Fruit fly (Drosophila melanogaster): ENCODE results near the gene cal1.
A peak's percentile ranks its signal among the peaks of the same experiment; 100 is the strongest.

cal1 gene

dm6 chr3R:17081359-17081935, 6.6 kb upstream of the cal1 start:
- TF ChIP-seq CTCF (optimal IDR thresholded peaks at IDR 0.05) (no peak), CG8478 (optimal IDR thresholded peaks at IDR 0.05) (no peak)

- no peak for TF ChIP-seq CG8478 (optimal IDR thresholded peaks at IDR 0.05)
- no peak for TF ChIP-seq CTCF (optimal IDR thresholded peaks at IDR 0.05)
Measured at dm6 chr3R:17082471-17082870, 5.6 kb upstream of the cal1 start.

DNA sequence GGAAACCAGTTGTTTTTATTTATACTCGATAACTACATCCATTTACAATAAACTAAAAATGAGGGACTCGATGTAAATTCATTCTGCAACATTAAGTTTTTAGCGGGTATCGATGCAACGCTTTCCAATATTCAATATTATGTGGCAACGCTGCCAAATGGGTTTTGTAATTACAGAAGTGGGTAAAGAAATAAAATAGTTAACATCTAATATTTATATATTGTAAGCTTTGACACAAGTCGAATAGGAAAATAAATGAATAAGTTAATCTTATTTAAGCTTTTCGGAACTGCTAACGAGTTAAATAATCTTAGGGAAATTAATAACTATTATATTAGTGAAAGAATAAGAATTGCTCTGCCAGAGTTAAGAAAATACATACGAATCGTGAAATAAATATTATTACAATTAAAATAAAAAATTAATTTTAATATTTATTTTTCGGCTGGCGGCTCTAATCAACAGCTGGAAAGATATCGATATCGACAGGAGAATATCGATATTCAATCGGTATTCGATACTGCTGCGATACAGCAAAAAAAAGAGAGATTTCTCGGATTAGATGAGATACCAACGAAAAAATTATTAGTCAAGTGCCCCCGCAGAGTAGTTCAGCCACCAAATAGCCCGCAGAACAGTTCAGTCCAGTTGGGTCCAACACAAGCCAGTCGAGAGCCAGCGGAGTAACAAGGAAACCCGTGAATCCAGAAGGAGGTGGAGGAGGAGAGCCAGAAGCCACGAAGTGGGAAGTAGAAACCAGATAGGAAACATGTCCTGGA, 2.9 kb upstream of the cal1 start, which contains the start of gene GckIII:
GckIII (plus strand) TSS at position 485 of the 779 bp plus-strand sequence.
- TF ChIP-seq CG8478 (optimal IDR thresholded peaks at IDR 0.05) (no peak), CTCF (optimal IDR thresholded peaks at IDR 0.05) (no peak)

- peak; percentile 63 to 86 for TF ChIP-seq CTCF (optimal IDR thresholded peaks at IDR 0.05)
- no peak for TF ChIP-seq CG8478 (optimal IDR thresholded peaks at IDR 0.05)
Measured at dm6 chr3R:17108881-17109280, 20.8 kb downstream of the cal1 start.

DNA sequence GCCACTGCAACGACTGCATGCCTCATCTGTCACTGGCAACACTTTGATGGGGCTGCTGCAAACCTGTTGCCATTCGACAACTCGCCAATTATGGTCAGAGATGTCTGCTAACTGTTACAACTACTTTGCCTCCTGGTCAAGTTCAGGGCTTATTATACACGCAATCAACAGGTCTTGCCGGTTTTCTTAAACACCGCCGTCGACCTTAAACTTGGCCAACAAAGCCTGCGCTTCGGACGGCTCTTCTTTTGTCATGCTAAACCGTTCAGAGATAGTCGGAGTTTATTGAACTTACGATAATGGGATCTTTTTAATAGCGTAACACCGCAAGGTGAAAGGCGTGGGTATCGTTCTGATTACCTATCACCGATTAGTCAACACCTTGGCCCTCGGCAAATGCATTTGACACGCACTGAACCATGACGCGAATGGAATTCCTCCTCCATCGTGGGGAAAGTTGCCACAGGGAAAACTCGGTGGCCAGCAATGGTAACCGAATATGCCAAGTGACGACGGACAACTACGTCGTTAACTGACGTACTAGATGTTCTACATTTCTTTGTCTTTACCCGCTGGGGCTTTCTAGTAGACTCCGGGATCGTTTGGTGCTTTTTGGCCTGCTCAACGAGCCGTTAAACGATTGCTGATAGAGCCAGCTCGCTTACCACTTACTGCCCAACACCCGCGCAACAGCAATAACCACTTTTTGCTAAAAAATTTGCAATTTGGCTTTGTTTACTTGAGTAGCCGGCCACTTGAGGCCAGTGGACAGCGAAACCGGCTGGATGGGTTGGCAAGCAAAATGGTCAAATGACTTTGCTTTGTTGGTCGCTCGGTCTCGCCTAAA, 23.0 kb downstream of the cal1 start:
- TF ChIP-seq CG8478 (optimal IDR thresholded peaks at IDR 0.05) (no peak), CTCF (optimal IDR thresholded peaks at IDR 0.05) (no peak)

DNA sequence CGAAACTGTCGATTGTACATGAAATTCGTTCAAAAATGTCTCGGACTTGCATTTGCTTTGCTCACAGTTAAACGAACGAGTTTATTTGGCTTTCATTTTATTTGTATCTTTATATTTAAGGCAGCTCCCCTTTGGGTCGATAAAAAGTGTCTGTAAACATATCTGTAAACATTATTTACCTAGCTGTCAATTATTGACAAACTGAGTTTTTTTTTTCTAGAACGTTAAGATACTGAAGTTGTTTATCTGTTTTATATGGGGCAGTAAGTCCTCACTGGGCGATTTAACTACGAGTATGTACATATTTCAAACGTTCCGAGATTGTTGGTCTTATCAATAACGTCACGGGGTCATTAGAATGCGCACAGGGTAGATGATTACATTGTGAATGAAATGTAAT, 27.6 kb downstream of the cal1 start:
- TF ChIP-seq CTCF (optimal IDR thresholded peaks at IDR 0.05) (no peak), CG8478 (optimal IDR thresholded peaks at IDR 0.05) (no peak)

DNA sequence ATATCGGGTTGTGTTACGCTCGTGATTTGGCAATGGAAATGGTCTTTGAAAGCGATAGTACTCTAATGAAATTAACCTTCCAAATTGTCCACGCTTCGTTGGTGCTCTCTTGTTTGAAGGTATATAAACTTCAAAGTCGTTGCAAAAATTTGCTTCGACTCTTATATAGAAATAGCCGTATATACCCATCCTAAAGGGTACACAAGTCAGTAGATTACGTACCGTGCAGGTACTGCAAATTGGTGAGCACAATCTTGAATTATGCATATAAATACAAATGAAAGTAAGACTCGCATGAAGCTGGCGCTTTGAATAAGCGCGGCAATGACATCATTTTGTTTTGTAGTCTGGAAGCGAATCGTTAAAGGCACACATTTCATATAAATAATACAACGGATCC, 28.2 kb downstream of the cal1 start:
- TF ChIP-seq CG8478 (optimal IDR thresholded peaks at IDR 0.05) (no peak), CTCF (optimal IDR thresholded peaks at IDR 0.05) (no peak)

dm6 chr3R:17117607-17118327, 29.7 kb downstream of the cal1 start:
- TF ChIP-seq CTCF (optimal IDR thresholded peaks at IDR 0.05) (no peak), CG8478 (optimal IDR thresholded peaks at IDR 0.05) (no peak)

- TF ChIP-seq CTCF (optimal IDR thresholded peaks at IDR 0.05): no peak
- no peak for TF ChIP-seq CG8478 (optimal IDR thresholded peaks at IDR 0.05)
Measured at dm6 chr3R:17118917-17119378, 30.9 kb downstream of the cal1 start.

dm6 chr3R:17120165-17120564, 32.1 kb downstream of the cal1 start, which contains the start of gene CG34278:
CG34278 (plus strand) TSS chr3R:17120465.
- TF ChIP-seq CTCF (optimal IDR thresholded peaks at IDR 0.05) (no peak), CG8478 (optimal IDR thresholded peaks at IDR 0.05) (no peak)

- TF ChIP-seq CG8478 (optimal IDR thresholded peaks at IDR 0.05): no peak
- no peak for TF ChIP-seq CTCF (optimal IDR thresholded peaks at IDR 0.05)
Measured at dm6 chr3R:17121277-17121676, 33.2 kb downstream of the cal1 start, which contains the start of gene CG42779. CG42779 (plus strand) TSS chr3R:17121577.

DNA sequence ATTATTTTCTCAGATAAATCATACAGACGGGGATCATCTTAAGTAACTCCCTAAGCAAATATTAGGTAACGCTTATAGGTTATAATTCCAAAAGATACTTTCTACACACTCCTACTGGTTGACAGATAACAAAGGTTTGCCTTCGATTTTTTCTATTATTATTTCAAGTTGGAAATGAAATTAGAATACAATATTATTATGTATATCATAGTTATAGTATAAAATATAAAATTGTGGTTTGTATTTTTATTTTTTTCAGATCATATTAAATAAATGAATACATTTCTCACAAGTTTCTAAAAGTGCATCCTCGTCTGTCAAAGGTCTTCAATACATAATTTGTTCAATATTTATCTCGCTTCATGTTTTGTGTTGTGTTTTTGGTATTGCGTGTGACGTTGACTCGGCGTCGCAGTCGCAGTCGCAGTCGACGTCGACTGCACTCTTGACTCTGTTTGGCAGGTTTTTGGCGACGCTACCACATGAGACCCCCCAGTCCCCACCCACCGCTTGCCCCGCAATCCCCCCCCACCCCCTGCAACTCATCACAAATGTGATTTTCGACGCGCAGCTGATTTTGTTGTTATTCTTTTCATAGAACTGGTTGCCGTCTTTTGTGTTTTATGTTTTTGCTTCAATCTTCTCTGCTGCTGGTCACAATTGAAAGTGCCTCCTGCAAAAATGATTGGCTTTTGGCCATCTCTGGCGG, 34.9 kb downstream of the cal1 start:
- TF ChIP-seq CTCF (optimal IDR thresholded peaks at IDR 0.05): no peak
- TF ChIP-seq CG8478 (optimal IDR thresholded peaks at IDR 0.05): no peak

DNA sequence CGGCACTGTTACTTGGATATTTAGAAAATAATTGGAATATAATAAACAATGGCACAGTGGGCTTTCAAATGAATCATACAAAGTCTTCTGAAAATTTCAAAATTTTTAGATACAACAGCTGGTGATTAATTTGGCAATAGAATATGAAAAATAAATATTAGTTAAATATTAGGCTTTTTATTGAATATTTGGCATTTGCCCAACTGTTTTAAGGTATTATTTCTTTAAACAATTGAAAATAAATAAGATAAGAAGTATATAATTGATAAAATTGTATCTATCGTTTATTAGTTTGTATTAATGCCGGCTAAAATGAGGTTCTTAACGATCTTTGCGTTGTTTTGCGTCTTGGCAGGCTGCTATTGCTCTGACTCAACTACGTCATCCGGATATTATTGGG, 36.1 kb downstream of the cal1 start, which contains the start of gene CG45079:
CG45079 (plus strand) TSS at position 301 of the 400 bp plus-strand sequence.
- TF ChIP-seq CTCF (optimal IDR thresholded peaks at IDR 0.05) (no peak), CG8478 (optimal IDR thresholded peaks at IDR 0.05) (no peak)
